Worm (Caenorhabditis elegans): ENCODE results near the gene F28H6.4.

- TF ChIP-seq W03F9.2 (tag; optimal IDR thresholded peaks at IDR 0.05), result no peak
- TF ChIP-seq dao-5 (tag; optimal IDR thresholded peaks at IDR 0.05), result no peak
These were observed 12.4 kb downstream of the F28H6.4 start, which contains the start of gene nkat-1 for ce11 chrX:14140040-14140439.

All from whole organism, L4/young adult.